Worm (Caenorhabditis elegans): ENCODE measurements around the gene cex-2.

Gene cex-2

DNA sequence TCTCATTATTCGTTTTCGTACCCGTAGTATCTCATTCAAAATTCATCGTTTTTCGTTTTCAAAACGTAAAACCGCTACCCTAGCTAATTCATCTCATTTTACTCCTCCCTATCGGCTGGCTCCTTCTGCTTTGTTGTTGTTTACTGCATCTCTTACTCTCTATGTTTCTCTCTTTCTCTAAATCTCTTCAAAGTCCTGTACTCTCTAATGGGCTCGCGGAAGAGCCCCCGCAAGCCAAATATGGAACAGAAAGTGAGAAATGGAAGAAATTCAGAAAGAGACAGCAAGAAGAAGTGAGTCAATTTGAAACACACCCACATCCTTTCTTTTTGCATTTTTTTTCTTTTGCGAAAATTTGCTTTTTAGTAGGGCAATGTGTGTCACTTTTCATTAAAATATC, 3.4 kb upstream of the cex-2 start (continued):
- TF ChIP-seq zag-1 (tag; optimal IDR thresholded peaks at IDR 0.05) (no peak), mep-1 (tag; optimal IDR thresholded peaks at IDR 0.05) (peak; percentile 10), ceh-44 (GFP tag; IDR thresholded peaks at IDR 0.05) (no peak), ztf-7 (tag; optimal IDR thresholded peaks at IDR 0.05) (no peak), madf-9 (GFP tag; conservative IDR thresholded peaks at IDR 0.05) (no peak), D1046.2 (GFP tag; IDR thresholded peaks at IDR 0.05) (no peak), daf-19 (GFP tag; conservative IDR thresholded peaks at IDR 0.05) (no peak), hif-1 (tag; optimal IDR thresholded peaks at IDR 0.05) (no peak), zip-2 (tag; optimal IDR thresholded peaks at IDR 0.05) (no peak)

ce11 chrII:7836613-7837226, 1.5 kb upstream of the cex-2 start:
- TF ChIP-seq lsy-2 (tag; optimal IDR thresholded peaks at IDR 0.05) (peak in 1 of 2 experiments; percentile 44), hmg-1.1 (GFP tag; IDR thresholded peaks at IDR 0.05) (0 out of 2 replicates have a peak, but pooled peaks have one; percentile 16), pqm-1 (tag; optimal IDR thresholded peaks at IDR 0.05) (no peak), nhr-11 (tag; optimal IDR thresholded peaks at IDR 0.05) (peak; percentile 45), daf-16 (GFP tag; optimal IDR thresholded peaks at IDR 0.05) (peak in 1 of 2 experiments; percentile 96), daf-16 (tag; optimal IDR thresholded peaks at IDR 0.05) (no peak), attf-4 (tag; optimal IDR thresholded peaks at IDR 0.05) (no peak), ceh-20 (GFP tag; IDR thresholded peaks at IDR 0.05) (0 out of 2 replicates have a peak, but pooled peaks have one; percentile 61), aha-1 (tag) (peak; percentile 95), hif-1 (tag; optimal IDR thresholded peaks at IDR 0.05) (peak in 1 of 2 experiments; percentile 36), hlh-11 (tag; optimal IDR thresholded peaks at IDR 0.05) (peak; percentile 64)

ce11 chrII:7832054-7832453, 3.2 kb downstream of the cex-2 start, which contains the start of gene T09A5.14:
TSS of gene T09A5.14 (plus strand) at chrII:7832354.
- no peak for TF ChIP-seq F44E2.7 (GFP tag; IDR thresholded peaks at IDR 0.05)
- TF ChIP-seq nhr-10 (tag; optimal IDR thresholded peaks at IDR 0.05) = no peak
- no peak for TF ChIP-seq lin-39 (tag; optimal IDR thresholded peaks at IDR 0.05)
- no peak for TF ChIP-seq attf-4 (tag; optimal IDR thresholded peaks at IDR 0.05)
- TF ChIP-seq saeg-2 (GFP tag; IDR thresholded peaks at IDR 0.05) = no peak

DNA sequence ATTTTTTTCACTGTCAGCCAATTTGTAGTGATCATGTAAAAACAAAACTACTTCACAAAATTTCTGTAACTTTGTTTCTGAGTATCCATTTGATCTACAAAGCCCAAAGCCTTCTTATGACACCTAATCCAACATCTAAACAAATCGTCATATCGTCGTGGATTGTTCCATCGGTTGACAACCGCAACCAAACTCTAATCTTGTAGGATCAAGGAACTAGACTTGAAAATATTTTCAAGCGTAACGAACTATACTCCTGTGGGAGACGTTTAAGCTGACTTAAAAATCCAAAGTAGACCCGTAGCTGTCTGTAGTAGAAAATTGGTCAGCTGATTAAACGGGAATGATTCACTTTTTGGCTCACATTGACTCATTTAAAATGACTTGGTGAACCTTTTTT, 5.6 kb downstream of the cex-2 start:
- TF ChIP-seq nhr-11 (tag; optimal IDR thresholded peaks at IDR 0.05) (no peak), unc-62 (GFP tag; optimal IDR thresholded peaks at IDR 0.05 in 1 of 2) (peak in 1 of 2 experiments; percentile 92), unc-62 (tag; optimal IDR thresholded peaks at IDR 0.05) (no peak)

- TF ChIP-seq ztf-11 (tag; optimal IDR thresholded peaks at IDR 0.05) = no peak
- TF ChIP-seq zag-1 (tag; optimal IDR thresholded peaks at IDR 0.05) = no peak
- TF ChIP-seq gei-8 (GFP tag; optimal IDR thresholded peaks at IDR 0.05) = no peak
- TF ChIP-seq Y75B8A.6 (GFP tag; IDR thresholded peaks at IDR 0.05) = no peak
- TF ChIP-seq nhr-48 (tag; optimal IDR thresholded peaks at IDR 0.05) = no peak
- TF ChIP-seq R02D3.7 (tag; optimal IDR thresholded peaks at IDR 0.05) = no peak
- TF ChIP-seq aly-2 (tag; optimal IDR thresholded peaks at IDR 0.05) = no peak
- TF ChIP-seq sdz-12 (GFP tag; optimal IDR thresholded peaks at IDR 0.05) = no peak
- TF ChIP-seq zfp-3 (GFP tag; conservative IDR thresholded peaks at IDR 0.05) = no peak
- TF ChIP-seq unc-62 (GFP tag; optimal IDR thresholded peaks at IDR 0.05 in 1 of 2) = peak in 1 of 2 experiments; percentile 89
- TF ChIP-seq unc-62 (tag; optimal IDR thresholded peaks at IDR 0.05) = no peak
- TF ChIP-seq T20F7.1 (GFP tag; optimal IDR thresholded peaks at IDR 0.05) = no peak
- peak; percentile 66 for TF ChIP-seq aha-1 (tag)
- TF ChIP-seq mxl-3 (GFP tag; optimal IDR thresholded peaks at IDR 0.05) = no peak
- no peak for TF ChIP-seq jun-1 (tag; optimal IDR thresholded peaks at IDR 0.05)
- TF ChIP-seq mxl-2 (GFP tag; conservative IDR thresholded peaks at IDR 0.05) = no peak
These were observed 7.3 kb downstream of the cex-2 start for ce11 chrII:7827883-7828282.

Data from whole organism, L4 larva.